Fruit fly (Drosophila melanogaster) whole organism, adult: Measurements from ENCODE around the gene Swip-1.

Experiments
- CG11617 ChIP-seq: fragments of 200-800 bp; sonication (Bioruptor generic); optimal IDR thresholded peaks from 2 replicates; lab custom pipeline; 2017; ENCODE audit warnings: mild to moderate bottlenecking, missing biosample characterization, missing genetic modification reagents, missing genetic modification characterization
- CG12768 ChIP-seq: fragments of 200-800 bp; sonication (Bioruptor generic); optimal IDR thresholded peaks from 2 replicates; lab custom pipeline; 2017; ENCODE audit warnings: missing biosample characterization, missing genetic modification characterization, mild to moderate bottlenecking, moderate library complexity, missing genetic modification reagents
- CG14711 ChIP-seq: fragments of 200-800 bp; sonication (Bioruptor generic); optimal IDR thresholded peaks from 2 replicates; lab custom pipeline; 2018; ENCODE audit warnings: missing biosample characterization, mild to moderate bottlenecking, missing genetic modification characterization, moderate library complexity
- CG1620 ChIP-seq: fragments of 200-800 bp; sonication (Bioruptor generic); optimal IDR thresholded peaks from 2 replicates; lab custom pipeline; 2016; ENCODE audit warnings: missing biosample characterization, missing genetic modification characterization
- CG33017 ChIP-seq: fragments of 200-800 bp; sonication (Bioruptor generic); optimal IDR thresholded peaks from 2 replicates; lab custom pipeline; 2018; ENCODE audit warnings: missing biosample characterization, mild to moderate bottlenecking, missing genetic modification characterization, moderate library complexity
- CG5204 ChIP-seq: fragments of 200-800 bp; sonication (Bioruptor generic); optimal IDR thresholded peaks from 2 replicates; lab custom pipeline; 2016; ENCODE audit warnings: missing biosample characterization, missing genetic modification characterization
- CG7045 ChIP-seq: fragments of 200-800 bp; sonication (Bioruptor generic); optimal IDR thresholded peaks from 2 replicates; lab custom pipeline; 2017; ENCODE audit warnings: missing biosample characterization, mild to moderate bottlenecking, missing genetic modification characterization
- CG7101 ChIP-seq: fragments of 200-800 bp; sonication (Bioruptor generic); optimal IDR thresholded peaks from 2 replicates; lab custom pipeline; 2018; ENCODE audit warnings: missing biosample characterization, mild to moderate bottlenecking, missing genetic modification characterization, moderate library complexity
- Clk ChIP-seq: fragments of 200-800 bp; sonication (Bioruptor generic); optimal IDR thresholded peaks from 2 replicates; lab custom pipeline; 2017; ENCODE audit warnings: missing biosample characterization, missing genetic modification characterization
- Crg-1 ChIP-seq: fragments of 200-800 bp; sonication (Bioruptor generic); optimal IDR thresholded peaks from 2 replicates; lab custom pipeline; 2016; ENCODE audit warnings: missing biosample characterization, missing genetic modification characterization
- Hr96 ChIP-seq: fragments of 200-800 bp; sonication (Bioruptor generic); optimal IDR thresholded peaks from 2 replicates; lab custom pipeline; 2016; ENCODE audit warnings: missing biosample characterization, missing genetic modification characterization
- Mnt ChIP-seq: fragments of 200-800 bp; sonication (Bioruptor generic); optimal IDR thresholded peaks from 2 replicates; lab custom pipeline; 2016; ENCODE audit warnings: missing biosample characterization, mild to moderate bottlenecking, missing genetic modification characterization
- bab1 ChIP-seq: fragments of 200-800 bp; sonication (Bioruptor generic); optimal IDR thresholded peaks from 3 replicates; lab custom pipeline; 2019; ENCODE audit warnings: missing biosample characterization, mild to moderate bottlenecking, missing genetic modification characterization, moderate library complexity
- cic ChIP-seq: fragments of 200-800 bp; sonication (Bioruptor generic); optimal IDR thresholded peaks from 2 replicates; lab custom pipeline; 2017; ENCODE audit warnings: missing biosample characterization, mild to moderate bottlenecking, missing genetic modification characterization, moderate library complexity
- cnc ChIP-seq, 2 experiments: fragments of >200 bp; optimal IDR thresholded peaks; 2 replicates each; lab custom pipeline; 2017
- kay ChIP-seq: fragments of 200-800 bp; sonication (Bioruptor generic); peaks from one replicate; lab custom pipeline; 2016; ENCODE audit warnings: missing biosample characterization, missing genetic modification characterization, borderline replicate concordance
- ovo ChIP-seq: fragments of 200-800 bp; sonication (Bioruptor generic); optimal IDR thresholded peaks from 2 replicates; lab custom pipeline; 2016; ENCODE audit warnings: missing biosample characterization, missing genetic modification characterization
- pad ChIP-seq: fragments of 200-800 bp; sonication (Bioruptor generic); optimal IDR thresholded peaks from 3 replicates; lab custom pipeline; 2017; ENCODE audit warnings: missing biosample characterization, missing genetic modification characterization, mild to moderate bottlenecking, moderate library complexity, missing genetic modification reagents
- tj ChIP-seq: fragments of 200-800 bp; sonication (Bioruptor generic); optimal IDR thresholded peaks from 3 replicates; lab custom pipeline; 2017; ENCODE audit warnings: missing biosample characterization, mild to moderate bottlenecking, missing genetic modification characterization, moderate library complexity
- toe ChIP-seq: fragments of 200-800 bp; sonication (Bioruptor generic); optimal IDR thresholded peaks from 2 replicates; lab custom pipeline; 2016; ENCODE audit warnings: missing biosample characterization, missing genetic modification characterization

Swip-1 gene

dm6 chr2L:19019160-19019592, 32.1 kb upstream of the Swip-1 start:
- no peak for TF ChIP-seq kay (GFP tag; lab: Kevin White, UChicago)
- no peak for TF ChIP-seq cnc (optimal IDR thresholded peaks at IDR 0.05; lab: Kevin White, UChicago)
- TF ChIP-seq CG5204 (GFP tag; lab: Kevin White, UChicago), result peak; percentile 53

dm6 chr2L:19018266-19018665, 31.2 kb upstream of the Swip-1 start:
- TF ChIP-seq Mnt (GFP tag; lab: Kevin White, UChicago), result no peak
- TF ChIP-seq ovo (GFP tag; lab: Kevin White, UChicago), result no peak
- TF ChIP-seq bab1 (GFP tag; lab: Kevin White, UChicago), result no peak
- TF ChIP-seq tj, result no peak
- no peak for TF ChIP-seq CG7101 (tag; lab: Kevin White, UChicago)
- TF ChIP-seq CG1620 (GFP tag; lab: Kevin White, UChicago), result no peak
- no peak for TF ChIP-seq CG12768 (GFP tag; lab: Kevin White, UChicago)
- no peak for TF ChIP-seq toe (GFP tag; lab: Kevin White, UChicago)

- TF ChIP-seq ovo (GFP tag; lab: Kevin White, UChicago) (no peak), Clk (GFP tag; lab: Kevin White, UChicago) (no peak), CG11617 (GFP tag; lab: Kevin White, UChicago) (no peak), Crg-1 (GFP tag; lab: Kevin White, UChicago) (no peak), CG33017 (tag; lab: Kevin White, UChicago) (no peak), CG7045 (GFP tag; lab: Kevin White, UChicago) (no peak), Mnt (GFP tag; lab: Kevin White, UChicago) (no peak), CG5204 (GFP tag; lab: Kevin White, UChicago) (no peak), CG1620 (GFP tag; lab: Kevin White, UChicago) (no peak), CG7101 (tag; lab: Kevin White, UChicago) (no peak), cic (GFP tag; lab: Kevin White, UChicago) (no peak), CG14711 (tag; lab: Kevin White, UChicago) (no peak), Hr96 (GFP tag; lab: Kevin White, UChicago) (no peak)
Observed at dm6 chr2L:19017060-19017459, 30.0 kb upstream of the Swip-1 start.

- TF ChIP-seq bab1 (GFP tag; lab: Kevin White, UChicago) (no peak), kay (GFP tag; lab: Kevin White, UChicago) (no peak), Crg-1 (GFP tag; lab: Kevin White, UChicago) (no peak), CG14711 (tag; lab: Kevin White, UChicago) (no peak), CG7045 (GFP tag; lab: Kevin White, UChicago) (no peak), CG5204 (GFP tag; lab: Kevin White, UChicago) (no peak), cnc (optimal IDR thresholded peaks at IDR 0.05; lab: Kevin White, UChicago) (no peak), CG12768 (GFP tag; lab: Kevin White, UChicago) (no peak)
Observed at dm6 chr2L:19015628-19016027, 28.5 kb upstream of the Swip-1 start.

dm6 chr2L:19014881-19015366, 27.8 kb upstream of the Swip-1 start:
- TF ChIP-seq CG12768 (GFP tag; lab: Kevin White, UChicago), result no peak
- TF ChIP-seq cnc (optimal IDR thresholded peaks at IDR 0.05; lab: Kevin White, UChicago), result no peak
- no peak for TF ChIP-seq pad (GFP tag; lab: Kevin White, UChicago)
- TF ChIP-seq Hr96 (GFP tag; lab: Kevin White, UChicago), result no peak

dm6 chr2L:19014032-19014880, 27.2 kb upstream of the Swip-1 start:
- TF ChIP-seq CG11617 (GFP tag; lab: Kevin White, UChicago) (peak; percentile 30), Crg-1 (GFP tag; lab: Kevin White, UChicago) (no peak), tj (no peak), pad (GFP tag; lab: Kevin White, UChicago) (no peak), CG12768 (GFP tag; lab: Kevin White, UChicago) (peak; percentile 68), kay (GFP tag; lab: Kevin White, UChicago) (no peak), Hr96 (GFP tag; lab: Kevin White, UChicago) (no peak), Clk (GFP tag; lab: Kevin White, UChicago) (peak; percentile 36), CG7045 (GFP tag; lab: Kevin White, UChicago) (peak; percentile 64), toe (GFP tag; lab: Kevin White, UChicago) (peak; percentile 41), CG33017 (tag; lab: Kevin White, UChicago) (peak; percentile 56), CG7101 (tag; lab: Kevin White, UChicago) (peak; percentile 28), cnc (optimal IDR thresholded peaks at IDR 0.05; lab: Kevin White, UChicago) (no peak), CG5204 (GFP tag; lab: Kevin White, UChicago) (peak; percentile 67), cic (GFP tag; lab: Kevin White, UChicago) (no peak)
